Fruit fly (Drosophila melanogaster): ENCODE results near the gene Hr39.
A peak's percentile ranks its signal among the peaks of the same experiment; 100 is the strongest.

Hr39 gene

DNA sequence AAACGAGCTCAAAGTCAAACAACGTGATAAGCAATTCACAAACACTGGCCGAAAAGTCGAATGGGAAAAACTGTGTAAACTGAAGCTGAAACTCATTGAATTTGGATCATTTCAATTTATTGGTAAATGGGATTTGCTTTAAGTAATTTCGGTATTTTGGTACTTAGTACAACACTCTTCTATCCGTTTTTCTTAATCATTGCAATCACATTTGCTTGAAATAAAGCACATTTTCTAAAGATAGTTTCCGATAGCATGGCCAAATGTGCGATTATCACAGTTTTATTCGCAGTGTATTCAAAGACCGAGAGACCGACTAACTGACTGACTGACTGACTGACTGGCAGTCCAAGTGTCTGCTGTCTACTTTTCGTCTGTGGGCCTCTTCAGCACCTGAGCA lies 40.5 kb upstream of the Hr39 start (continued):
- peak; percentile 42 for TF ChIP-seq CG9727 (GFP tag; optimal IDR thresholded peaks at IDR 0.05)
- peak; percentile 15 for TF ChIP-seq CG13424 (tag; optimal IDR thresholded peaks at IDR 0.05)
- peak in 1 of 2 experiments; percentile 3 for TF ChIP-seq Hr51 (GFP tag; optimal IDR thresholded peaks at IDR 0.05)
- peak; percentile 34 for TF ChIP-seq Hmr (GFP tag; optimal IDR thresholded peaks at IDR 0.05)
- TF ChIP-seq unpg (GFP tag; optimal IDR thresholded peaks at IDR 0.05), result peak; percentile 1
- TF ChIP-seq Oli (tag; optimal IDR thresholded peaks at IDR 0.05), result peak; percentile 17
- peak; percentile 23 for TF ChIP-seq CG2120 (GFP tag; optimal IDR thresholded peaks at IDR 0.05)
- no peak for TF ChIP-seq CG7372 (GFP tag; IDR thresholded peaks at IDR 0.05)
- TF ChIP-seq grau (tag; optimal IDR thresholded peaks at IDR 0.05), result peak; percentile 35
- peak; percentile 56 for TF ChIP-seq CG2678 (tag; optimal IDR thresholded peaks at IDR 0.05)
- TF ChIP-seq CG17361 (GFP tag; IDR thresholded peaks at IDR 0.05), result 0 out of 3 replicates have a peak, but pooled peaks have one; percentile 32
- no peak for TF ChIP-seq wek (GFP tag; optimal IDR thresholded peaks at IDR 0.05)
- peak; percentile 82 for TF ChIP-seq sens (GFP tag)
- TF ChIP-seq sisA (GFP tag; IDR thresholded peaks at IDR 0.05), result no peak
- TF ChIP-seq lola (GFP tag; optimal IDR thresholded peaks at IDR 0.05), result peak in 1 of 3 experiments; percentile 3
- peak; percentile 6 for TF ChIP-seq CG8924 (tag; optimal IDR thresholded peaks at IDR 0.05)
- TF ChIP-seq CG14050 (GFP tag; IDR thresholded peaks at IDR 0.05), result no peak
- peak; percentile 14; the same call in 1 of the 3 replicates for TF ChIP-seq dysf (GFP tag; IDR thresholded peaks at IDR 0.05)
- TF ChIP-seq CG30403 (GFP tag; optimal IDR thresholded peaks at IDR 0.05), result peak; percentile 18
- TF ChIP-seq CG31441 (GFP tag; IDR thresholded peaks at IDR 0.05), result 0 out of 2 replicates have a peak, but pooled peaks have one; percentile 33
- TF ChIP-seq dpn (GFP tag; optimal IDR thresholded peaks at IDR 0.05), result peak in 1 of 2 experiments; percentile 2
- no peak for TF ChIP-seq CG43689 (GFP tag; IDR thresholded peaks at IDR 0.05)
- peak; percentile 22 for TF ChIP-seq phol (tag; optimal IDR thresholded peaks at IDR 0.05)
- TF ChIP-seq Rfx (GFP tag; IDR thresholded peaks at IDR 0.05), result 0 out of 2 replicates have a peak, but pooled peaks have one; percentile 14
- peak in 1 of 2 experiments; percentile 52 for TF ChIP-seq eve (GFP tag; optimal IDR thresholded peaks at IDR 0.05)
- TF ChIP-seq CG9609 (GFP tag; optimal IDR thresholded peaks at IDR 0.05), result peak; percentile 4
- TF ChIP-seq E2f2 (GFP tag; IDR thresholded peaks at IDR 0.05), result 0 out of 2 replicates have a peak, but pooled peaks have one; percentile 9
- peak; percentile 20 for TF ChIP-seq nmo (GFP tag; optimal IDR thresholded peaks at IDR 0.05)
- peak; percentile 33 for TF ChIP-seq CG2712 (tag; optimal IDR thresholded peaks at IDR 0.05)
- no peak for TF ChIP-seq CG10147 (GFP tag; optimal IDR thresholded peaks at IDR 0.05)
- no peak for TF ChIP-seq Adf1 (GFP tag; IDR thresholded peaks at IDR 0.05)

dm6 chr2L:21197178-21197577 lies 39.9 kb upstream of the Hr39 start:
- TF ChIP-seq Drgx (GFP tag; IDR thresholded peaks at IDR 0.05), result peak; percentile 62
- TF ChIP-seq CG6689 (GFP tag; IDR thresholded peaks at IDR 0.05), result no peak
- peak; percentile 6 for TF ChIP-seq gem (tag; optimal IDR thresholded peaks at IDR 0.05)

- TF ChIP-seq ato (GFP tag; IDR thresholded peaks at IDR 0.05; ENCODE audit: partially characterized antibody) (peak; percentile 14; the same call in 1 of the 2 replicates), Hmr (GFP tag; optimal IDR thresholded peaks at IDR 0.05) (no peak), Deaf1 (tag; optimal IDR thresholded peaks at IDR 0.05) (peak; percentile 94), CG15696 (tag; optimal IDR thresholded peaks at IDR 0.05) (peak; percentile 35), CG1529 (GFP tag; optimal IDR thresholded peaks at IDR 0.05) (peak; percentile 11), CG15479 (GFP tag; optimal IDR thresholded peaks at IDR 0.05) (peak; percentile 9), Jarid2 (GFP tag; optimal IDR thresholded peaks at IDR 0.05) (no peak), CG9727 (GFP tag; optimal IDR thresholded peaks at IDR 0.05) (no peak), CG6854 (GFP tag; optimal IDR thresholded peaks at IDR 0.05) (no peak), CG13894 (tag; optimal IDR thresholded peaks at IDR 0.05) (peak; percentile 5), Dref (GFP tag; IDR thresholded peaks at IDR 0.05) (no peak), CG18476 (GFP tag; optimal IDR thresholded peaks at IDR 0.05) (no peak), CG6813 (GFP tag; optimal IDR thresholded peaks at IDR 0.05) (peak; percentile 14), ftz-f1 (GFP tag; optimal IDR thresholded peaks at IDR 0.05) (no peak), CG16863 (GFP tag; optimal IDR thresholded peaks at IDR 0.05) (no peak), CG13775 (GFP tag; optimal IDR thresholded peaks at IDR 0.05) (no peak)
Observed at dm6 chr2L:21198633-21199264, 38.3 kb upstream of the Hr39 start, which contains the start of gene Ret. Gene Ret (minus strand): TSS chr2L:21198762.
